Worm (Caenorhabditis elegans) whole organism, young adult: ENCODE measurements around the gene C07A9.13.

Source experiments
- athp-1 ChIP-seq: sonication (generic microtip); optimal IDR thresholded peaks from 2 replicates; lab custom pipeline; 2017; ENCODE audit warnings: mild to moderate bottlenecking, missing genetic modification characterization, missing compliant biosample characterization
- ets-4 ChIP-seq: fragments of 200-800 bp; sonication (Bioruptor generic); optimal IDR thresholded peaks from 2 replicates; lab custom pipeline; 2018; ENCODE audit warnings: mild to moderate bottlenecking, missing genetic modification characterization, missing compliant biosample characterization
- let-526 ChIP-seq: fragments of 200-800 bp; sonication (Bioruptor generic); IDR thresholded peaks from 2 replicates; pipeline ENCODE4 v1.3.6; 2022; ENCODE audit warnings: missing genetic modification reagents, missing genetic modification characterization, missing compliant biosample characterization
- snpc-4 ChIP-seq, 5 experiments: fragments of 150-350 bp in 1 of 5; sonication (generic microtip) in 4 of 5; optimal IDR thresholded peaks; 2 replicates each; lab custom pipeline; 2014 to 2018; ENCODE audit warnings: missing genetic modification characterization in 5 of 5, missing biosample characterization in 3 of 5, antibody characterized with exemption in 2 of 5, mild to moderate bottlenecking in 2 of 5, missing compliant biosample characterization in 2 of 5, missing genotype in 2 of 5, moderate library complexity in 2 of 5, missing genetic modification reagents in 1 of 5
- ztf-28 ChIP-seq: fragments of 200-800 bp; sonication (Bioruptor generic); IDR thresholded peaks from 2 replicates; pipeline ENCODE4 v1.3.6; 2022; ENCODE audit warnings: missing genetic modification reagents, missing genetic modification characterization, missing compliant biosample characterization

DNA sequence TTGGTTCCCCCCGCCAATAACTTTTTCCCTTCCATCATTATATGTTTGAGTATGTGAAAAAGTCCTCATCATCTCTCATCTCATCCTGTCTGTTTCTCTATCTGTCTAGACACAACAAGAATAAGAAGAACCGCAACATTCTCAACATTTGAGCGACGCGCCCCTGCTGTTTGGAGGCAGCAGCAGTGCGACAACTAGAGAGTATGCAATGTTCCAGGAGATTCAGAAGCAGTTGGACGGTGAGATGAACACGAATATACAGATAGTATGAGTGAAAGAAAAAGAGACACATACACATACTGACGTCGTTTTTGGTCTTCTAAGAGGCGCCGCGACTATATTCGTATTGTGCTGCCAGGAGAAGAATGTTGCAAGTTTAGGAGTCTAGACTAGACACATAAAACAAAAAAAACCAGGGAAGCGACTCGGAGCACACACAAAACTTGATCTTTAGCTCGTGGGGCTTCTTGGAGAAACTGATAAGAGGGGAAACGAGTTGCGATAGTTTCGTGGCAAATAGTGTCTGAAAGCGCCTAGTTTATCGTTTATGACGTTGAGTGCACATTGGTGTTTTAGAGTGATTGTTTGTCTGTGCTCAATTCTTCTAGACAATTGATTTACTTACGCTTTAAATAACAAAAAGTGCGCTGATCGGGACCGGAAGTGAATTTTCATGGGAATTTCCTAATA, 15.5 kb downstream of the C07A9.13 start:
- TF ChIP-seq athp-1 (tag; lab: Kevin White, UChicago) (no peak), snpc-4 (GFP tag; optimal IDR thresholded peaks at IDR 0.05; lab: Kevin White, UChicago) (no peak), snpc-4 (tag; optimal IDR thresholded peaks at IDR 0.05; lab: Kevin White, UChicago) (no peak), ets-4 (GFP tag; lab: Kevin White, UChicago) (no peak), let-526 (no peak), ztf-28 (GFP tag; lab: Robert Waterston, UW) (no peak)
